Fruit fly (Drosophila melanogaster) whole organism, wandering third instar larva: Measurements from ENCODE around the gene CG13360.

ENCODE experiments used
- CG32264 ChIP-seq: fragments of 200-800 bp; sonication (Bioruptor generic); optimal IDR thresholded peaks from 2 replicates; lab custom pipeline; 2016; ENCODE audit warnings: missing biosample characterization, missing genetic modification characterization
- CG9705 ChIP-seq: fragments of 200-800 bp; sonication (Bioruptor generic); optimal IDR thresholded peaks from 2 replicates; lab custom pipeline; 2018; ENCODE audit warnings: missing biosample characterization, mild to moderate bottlenecking, missing genetic modification characterization
- Dfd ChIP-seq: fragments of >200 bp; optimal IDR thresholded peaks from 2 replicates; lab custom pipeline; 2017; ENCODE audit warnings: missing biosample characterization, missing genetic modification characterization
- Dif ChIP-seq: fragments of 200-275, 200-300 bp; sonication (Bioruptor generic); optimal IDR thresholded peaks from 2 replicates; lab custom pipeline; 2018; ENCODE audit warnings: missing biosample characterization, missing genetic modification characterization; ENCODE audit not compliant: partially characterized antibody
- GATAd ChIP-seq: sonication (Bioruptor generic); optimal IDR thresholded peaks from 2 replicates; lab custom pipeline; 2016; ENCODE audit warnings: missing biosample characterization, missing genetic modification characterization
- HLH106 ChIP-seq: fragments of 200-800 bp; optimal IDR thresholded peaks from 3 replicates; lab custom pipeline; 2019; ENCODE audit warnings: missing biosample characterization, mild to moderate bottlenecking, missing genetic modification characterization, moderate library complexity
- Hnf4 ChIP-seq: fragments of 200-800 bp; sonication (Bioruptor generic); optimal IDR thresholded peaks from 2 replicates; lab custom pipeline; 2016; ENCODE audit warnings: missing biosample characterization, mild to moderate bottlenecking, missing genetic modification characterization
- Hr78 ChIP-seq: fragments of >200 bp; optimal IDR thresholded peaks from 2 replicates; lab custom pipeline; 2017; ENCODE audit warnings: missing biosample characterization, missing genetic modification characterization
- Hr83 ChIP-seq: fragments of 200-300 bp; sonication (Bioruptor generic); optimal IDR thresholded peaks from 2 replicates; lab custom pipeline; 2016; ENCODE audit warnings: missing biosample characterization, mild to moderate bottlenecking, missing genetic modification characterization, moderate library complexity; ENCODE audit not compliant: poor library complexity, severe bottlenecking
- Jra ChIP-seq: sonication (Bioruptor generic); optimal IDR thresholded peaks from 2 replicates; lab custom pipeline; 2016; ENCODE audit warnings: missing biosample characterization, missing genetic modification characterization
- Mio ChIP-seq: sonication (Bioruptor generic); optimal IDR thresholded peaks from 2 replicates; lab custom pipeline; 2016; ENCODE audit warnings: missing biosample characterization, missing genetic modification characterization
- Myc ChIP-seq: fragments of >200 bp; optimal IDR thresholded peaks from 2 replicates; lab custom pipeline; 2017
- N ChIP-seq: fragments of >200 bp; optimal IDR thresholded peaks from 2 replicates; lab custom pipeline; 2018; ENCODE audit warnings: missing biosample characterization, missing external identifiers, missing genetic modification characterization
- OdsH ChIP-seq: fragments of 200-800 bp; sonication (Bioruptor generic); optimal IDR thresholded peaks from 2 replicates; lab custom pipeline; 2016; ENCODE audit warnings: missing biosample characterization, mild to moderate bottlenecking, missing genetic modification characterization
- Sp1 ChIP-seq: fragments of 200-800 bp; sonication (Bioruptor generic); optimal IDR thresholded peaks from 3 replicates; lab custom pipeline; 2019; ENCODE audit warnings: missing biosample characterization, mild to moderate bottlenecking, missing genetic modification characterization, moderate library complexity
- Vsx2 ChIP-seq: fragments of 200-300, 225-300 bp; sonication (Bioruptor generic); optimal IDR thresholded peaks from 2 replicates; lab custom pipeline; 2018; ENCODE audit warnings: missing biosample characterization, missing genetic modification characterization; ENCODE audit not compliant: partially characterized antibody
- br ChIP-seq: fragments of 200-800 bp; sonication (Bioruptor generic); optimal IDR thresholded peaks from 2 replicates; lab custom pipeline; 2016; ENCODE audit warnings: missing biosample characterization, missing genetic modification characterization
- brk ChIP-seq: fragments of 200-800 bp; sonication (Bioruptor generic); optimal IDR thresholded peaks from 2 replicates; lab custom pipeline; 2016; ENCODE audit warnings: missing biosample characterization, mild to moderate bottlenecking, missing genetic modification characterization
- dmrt93B ChIP-seq: fragments of 200-800 bp; sonication (Bioruptor generic); optimal IDR thresholded peaks from 2 replicates; lab custom pipeline; 2018; ENCODE audit warnings: missing biosample characterization, mild to moderate bottlenecking, missing genetic modification characterization
- dsf ChIP-seq: sonication (Bioruptor generic); optimal IDR thresholded peaks from 2 replicates; lab custom pipeline; 2016; ENCODE audit warnings: missing biosample characterization, missing genetic modification characterization, borderline replicate concordance
- ey ChIP-seq: fragments of 200-800 bp; sonication (Bioruptor generic); optimal IDR thresholded peaks from 2 replicates; lab custom pipeline; 2016; ENCODE audit warnings: missing biosample characterization, missing genetic modification characterization
- foxo ChIP-seq, 2 experiments: fragments of 200-800 bp; sonication (Bioruptor generic); optimal IDR thresholded peaks; 2 replicates in 1 of 2; 3 replicates in 1 of 2; lab custom pipeline; 2016 to 2017; ENCODE audit warnings: missing biosample characterization in 2 of 2, missing genetic modification characterization in 2 of 2
- fru ChIP-seq: fragments of 200-800 bp; sonication (Bioruptor generic); optimal IDR thresholded peaks from 3 replicates; lab custom pipeline; 2016; ENCODE audit warnings: missing biosample characterization, mild to moderate bottlenecking, missing genetic modification characterization
- h ChIP-seq: fragments of 200-800 bp; sonication (Bioruptor generic); optimal IDR thresholded peaks from 3 replicates; lab custom pipeline; 2016; ENCODE audit warnings: missing biosample characterization, mild to moderate bottlenecking, missing genetic modification characterization
- jim ChIP-seq: fragments of 175-275, 200-325 bp; sonication (Bioruptor generic); optimal IDR thresholded peaks from 2 replicates; lab custom pipeline; 2016; ENCODE audit warnings: missing biosample characterization, mild to moderate bottlenecking, missing genetic modification characterization
- lola ChIP-seq: fragments of >200 bp; optimal IDR thresholded peaks from 2 replicates; lab custom pipeline; 2017; ENCODE audit warnings: missing biosample characterization, missing genetic modification characterization
- pan ChIP-seq: fragments of >200 bp; optimal IDR thresholded peaks from 2 replicates; lab custom pipeline; 2017
- psq ChIP-seq: fragments of 200-800 bp; sonication (Bioruptor generic); optimal IDR thresholded peaks from 3 replicates; lab custom pipeline; 2017; ENCODE audit warnings: missing biosample characterization, mild to moderate bottlenecking, missing genetic modification characterization, moderate library complexity
- rgr ChIP-seq: fragments of 200-800 bp; sonication (Bioruptor generic); optimal IDR thresholded peaks from 3 replicates; lab custom pipeline; 2016; ENCODE audit warnings: missing biosample characterization, mild to moderate bottlenecking, missing genetic modification characterization
- sage ChIP-seq: fragments of 200-800 bp; sonication (Bioruptor generic); optimal IDR thresholded peaks from 2 replicates; lab custom pipeline; 2016; ENCODE audit warnings: missing biosample characterization, mild to moderate bottlenecking, missing genetic modification characterization
- woc ChIP-seq: sonication (Bioruptor generic); optimal IDR thresholded peaks from 2 replicates; lab custom pipeline; 2016; ENCODE audit warnings: missing biosample characterization, mild to moderate bottlenecking, missing genetic modification characterization

The CG13360 gene

DNA sequence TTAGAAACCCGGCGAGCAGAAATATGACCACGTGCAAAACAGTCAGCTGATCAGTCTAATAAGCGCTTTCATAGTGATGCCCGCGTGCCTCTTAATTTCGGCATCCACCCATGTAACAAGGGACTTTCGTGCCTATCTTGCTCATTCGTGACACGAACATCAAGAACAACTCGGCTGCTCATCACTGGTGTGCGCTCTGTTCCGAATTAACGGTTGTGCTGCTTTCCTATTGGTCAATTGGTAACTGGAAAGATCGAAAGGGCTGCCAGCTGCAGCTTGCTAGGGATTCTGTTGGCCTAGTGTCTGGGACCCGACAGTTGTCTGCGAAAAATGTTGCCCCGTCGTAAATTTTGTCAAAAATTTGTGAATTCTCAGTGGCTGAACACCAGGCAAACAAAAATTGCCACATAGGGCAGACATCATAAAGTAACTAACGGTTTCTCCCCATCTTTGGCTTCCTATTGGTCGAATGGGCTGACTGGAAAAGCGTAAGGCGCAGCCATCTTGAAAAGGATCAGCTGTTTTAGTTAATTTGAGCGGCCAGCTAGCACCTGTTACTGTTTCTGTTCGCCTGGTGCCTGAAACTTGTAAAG lies 6.6 kb upstream of the CG13360 start (continued):
- TF ChIP-seq Hr83 (GFP tag; lab: Kevin White, UChicago) = peak; percentile 46
- no peak for TF ChIP-seq dsf (GFP tag; lab: Kevin White, UChicago)
- no peak for TF ChIP-seq CG32264 (GFP tag; lab: Kevin White, UChicago)
- TF ChIP-seq woc (GFP tag; lab: Kevin White, UChicago) = peak; percentile 94
- no peak for TF ChIP-seq Mio
- TF ChIP-seq jim = no peak
- peak; percentile 45 for TF ChIP-seq br (GFP tag; lab: Kevin White, UChicago)
- peak; percentile 1 for TF ChIP-seq HLH106
- no peak for TF ChIP-seq psq (GFP tag; lab: Kevin White, UChicago)
- no peak for TF ChIP-seq pan (lab: Kevin White, UChicago)

DNA sequence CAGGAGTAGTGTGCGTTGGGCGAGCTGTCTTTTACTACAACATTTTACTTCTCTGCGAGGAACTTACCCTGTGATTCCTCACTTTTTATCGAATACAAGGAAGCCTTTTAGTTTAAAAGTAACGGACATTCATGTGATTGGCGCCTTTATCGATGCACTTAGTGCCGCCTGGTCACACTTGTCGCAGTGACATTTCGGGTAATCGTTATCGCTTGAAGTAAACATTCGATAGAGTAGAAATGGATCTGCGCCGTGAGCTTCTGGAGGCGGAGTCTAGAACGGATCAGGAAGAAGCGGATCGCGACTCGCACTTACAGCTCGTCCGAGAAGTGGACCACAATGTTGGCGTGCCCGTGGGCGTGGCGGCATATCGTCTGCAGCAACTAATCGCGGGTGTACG lies 3.0 kb upstream of the CG13360 start, which contains the start of gene CG16989:
Gene CG16989 (plus strand): TSS at position 225 of the 400 bp plus-strand sequence.
- TF ChIP-seq brk = no peak
- no peak for TF ChIP-seq Hnf4
- no peak for TF ChIP-seq Dfd (GFP tag; lab: Kevin White, UChicago)
- no peak for TF ChIP-seq OdsH (GFP tag; lab: Kevin White, UChicago)
- no peak for TF ChIP-seq lola (GFP tag; lab: Kevin White, UChicago)
- TF ChIP-seq, all 38 proteins: peak for 0

DNA sequence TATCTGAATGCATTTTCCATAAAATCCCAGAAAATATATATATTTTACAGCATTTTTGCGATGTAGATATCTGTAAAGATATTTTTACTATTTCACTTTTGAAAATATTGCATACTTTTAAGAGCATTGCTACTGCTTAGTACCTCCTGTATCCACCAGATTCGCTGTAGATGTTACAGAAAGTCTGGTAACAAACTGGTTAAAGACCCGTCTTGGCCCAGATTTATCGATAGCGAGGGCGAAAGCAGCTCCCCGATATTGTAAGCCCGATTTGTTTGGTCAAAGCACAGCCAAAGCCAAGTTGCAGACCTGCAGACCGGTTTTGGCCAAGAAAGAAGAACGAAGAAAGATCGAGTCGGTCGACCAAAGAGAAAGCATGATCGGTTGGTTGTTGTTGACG lies 5.4 kb downstream of the CG13360 start, which contains the start of gene tw:
Gene tw (plus strand): TSS at position 291 of the 400 bp plus-strand sequence.
- no peak for TF ChIP-seq Hr83 (GFP tag; lab: Kevin White, UChicago)
- peak; percentile 28 for TF ChIP-seq psq (GFP tag; lab: Kevin White, UChicago)
- TF ChIP-seq lola (GFP tag; lab: Kevin White, UChicago) = no peak
- no peak for TF ChIP-seq CG9705
- TF ChIP-seq Mio = no peak
- TF ChIP-seq Dfd (GFP tag; lab: Kevin White, UChicago) = no peak
- TF ChIP-seq N (GFP tag; lab: Kevin White, UChicago) = no peak
- no peak for TF ChIP-seq rgr (GFP tag; lab: Kevin White, UChicago)
- TF ChIP-seq HLH106 = no peak
- TF ChIP-seq jim = no peak
- TF ChIP-seq ey (GFP tag; lab: Kevin White, UChicago) = no peak
- TF ChIP-seq Dif (GFP tag; lab: Kevin White, UChicago) = peak; percentile 31
- no peak for TF ChIP-seq br (GFP tag; lab: Kevin White, UChicago)
- no peak for TF ChIP-seq Hnf4
- TF ChIP-seq dsf (GFP tag; lab: Kevin White, UChicago) = no peak
- no peak for TF ChIP-seq sage (GFP tag; lab: Kevin White, UChicago)
- peak; percentile 54 for TF ChIP-seq Myc (lab: Kevin White, UChicago)
- peak in 1 of 2 experiments; percentile 9 for TF ChIP-seq foxo (GFP tag; optimal IDR thresholded peaks at IDR 0.05; lab: Kevin White, UChicago)
- no peak for TF ChIP-seq Jra
- no peak for TF ChIP-seq OdsH (GFP tag; lab: Kevin White, UChicago)
- TF ChIP-seq Vsx2 (GFP tag; lab: Kevin White, UChicago) = no peak
- TF ChIP-seq fru = peak; percentile 36

DNA sequence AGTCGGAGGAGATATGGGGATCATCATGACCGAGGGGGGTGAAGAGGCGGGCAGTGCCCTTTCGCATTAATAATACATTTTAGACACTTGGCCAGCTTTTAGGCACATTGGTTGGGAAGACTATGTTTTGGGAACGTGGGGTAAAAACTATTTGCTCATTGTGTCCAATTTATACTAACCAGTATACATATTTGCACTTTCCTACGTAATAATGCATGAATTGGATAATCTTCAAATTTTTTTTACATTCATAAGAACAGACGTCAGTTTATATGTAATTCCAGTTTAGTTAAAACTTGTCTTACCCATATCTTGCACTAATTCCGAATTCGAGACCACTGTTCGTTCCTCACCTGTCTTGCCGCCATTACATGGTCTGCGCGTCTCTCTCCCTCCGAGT lies 10.5 kb downstream of the CG13360 start:
- TF ChIP-seq fru (peak; percentile 82), woc (GFP tag; lab: Kevin White, UChicago) (peak; percentile 83), dmrt93B (peak; percentile 11), ey (GFP tag; lab: Kevin White, UChicago) (peak; percentile 61), HLH106 (peak; percentile 58), Hr78 (no peak), dsf (GFP tag; lab: Kevin White, UChicago) (no peak), Sp1 (GFP tag; lab: Kevin White, UChicago) (peak; percentile 53), br (GFP tag; lab: Kevin White, UChicago) (peak; percentile 12), OdsH (GFP tag; lab: Kevin White, UChicago) (peak; percentile 53), Hnf4 (peak; percentile 11), psq (GFP tag; lab: Kevin White, UChicago) (peak; percentile 70), foxo (GFP tag; optimal IDR thresholded peaks at IDR 0.05; lab: Kevin White, UChicago) (peak in 1 of 2 experiments; percentile 75), GATAd (GFP tag; lab: Kevin White, UChicago) (no peak), rgr (GFP tag; lab: Kevin White, UChicago) (peak; percentile 44), sage (GFP tag; lab: Kevin White, UChicago) (no peak), h (GFP tag; lab: Kevin White, UChicago) (peak; percentile 64)
- TF ChIP-seq, all 38 proteins: peak for 13
